Worm (Caenorhabditis elegans) whole organism, late embryonic: ENCODE measurements around the gene Y51B9A.5.
A peak's percentile ranks its signal among the peaks of the same experiment; 100 is the strongest.

Experiments used
- C08G9.2 ChIP-seq: sonication (generic microtip); optimal IDR thresholded peaks from 2 replicates; lab custom pipeline; 2016; ENCODE audit warnings: mild to moderate bottlenecking, missing genetic modification characterization, moderate library complexity, missing compliant biosample characterization
- F13H6.1 ChIP-seq: sonication (generic microtip); optimal IDR thresholded peaks from 2 replicates; lab custom pipeline; 2016; ENCODE audit warnings: missing genetic modification characterization, missing compliant biosample characterization
- K09A11.1 ChIP-seq: sonication (generic microtip); optimal IDR thresholded peaks from 2 replicates; lab custom pipeline; 2017; ENCODE audit warnings: antibody characterized with exemption, mild to moderate bottlenecking, missing genetic modification characterization, missing compliant biosample characterization; ENCODE audit not compliant: insufficient read depth
- T23F11.4 ChIP-seq: fragments of 200-800 bp; sonication (Bioruptor generic); optimal IDR thresholded peaks from 2 replicates; lab custom pipeline; 2018; ENCODE audit warnings: mild to moderate bottlenecking, missing genetic modification characterization, missing compliant biosample characterization
- ahr-1 ChIP-seq: sonication (generic microtip); optimal IDR thresholded peaks from 2 replicates; lab custom pipeline; 2016; ENCODE audit warnings: missing genetic modification characterization, missing compliant biosample characterization
- ama-1 ChIP-seq: fragments of 150-350 bp; optimal IDR thresholded peaks from 2 replicates; lab custom pipeline; 2014
- ceh-14 ChIP-seq: sonication (generic microtip); optimal IDR thresholded peaks from 2 replicates; lab custom pipeline; 2016; ENCODE audit warnings: missing genotype, missing genetic modification characterization, missing compliant biosample characterization
- ceh-18 ChIP-seq: sonication (generic microtip); optimal IDR thresholded peaks from 2 replicates; lab custom pipeline; 2016; ENCODE audit warnings: missing genetic modification characterization, missing compliant biosample characterization
- ceh-2 ChIP-seq: sonication (generic microtip); optimal IDR thresholded peaks from 2 replicates; lab custom pipeline; 2016; ENCODE audit warnings: missing genotype, missing genetic modification characterization, missing compliant biosample characterization
- ceh-22 ChIP-seq: sonication (generic microtip); optimal IDR thresholded peaks from 2 replicates; lab custom pipeline; 2017; ENCODE audit warnings: missing biosample characterization, missing genetic modification characterization
- ceh-31 ChIP-seq: sonication (generic microtip); optimal IDR thresholded peaks from 2 replicates; lab custom pipeline; 2016; ENCODE audit warnings: missing genetic modification characterization, missing compliant biosample characterization
- ceh-45 ChIP-seq: fragments of 200-800 bp; sonication (Bioruptor generic); IDR thresholded peaks from 2 replicates; pipeline ENCODE4 v1.3.6; 2022; ENCODE audit warnings: missing genetic modification reagents, missing genetic modification characterization, missing compliant biosample characterization
- ceh-48 ChIP-seq: sonication (generic microtip); optimal IDR thresholded peaks from 2 replicates; lab custom pipeline; 2016; ENCODE audit warnings: missing genetic modification characterization, inconsistent platforms, missing compliant biosample characterization
- ceh-9 ChIP-seq: sonication (generic microtip); optimal IDR thresholded peaks from 2 replicates; lab custom pipeline; 2016; ENCODE audit warnings: mild to moderate bottlenecking, missing genetic modification characterization, inconsistent platforms, missing compliant biosample characterization
- dmd-4 ChIP-seq: sonication (generic microtip); optimal IDR thresholded peaks from 2 replicates; lab custom pipeline; 2016; ENCODE audit warnings: borderline replicate concordance, missing genetic modification characterization, missing compliant biosample characterization
- dve-1 ChIP-seq: sonication (generic microtip); optimal IDR thresholded peaks from 2 replicates; lab custom pipeline; 2017; ENCODE audit warnings: antibody characterized with exemption, mild to moderate bottlenecking, missing genetic modification characterization, missing compliant biosample characterization
- elt-2 ChIP-seq: sonication (generic microtip); optimal IDR thresholded peaks from 2 replicates; lab custom pipeline; 2016; ENCODE audit warnings: missing genetic modification reagents, missing genetic modification characterization, missing compliant biosample characterization
- ets-4 ChIP-seq: sonication (generic microtip); optimal IDR thresholded peaks from 2 replicates; lab custom pipeline; 2016; ENCODE audit warnings: missing genetic modification characterization, missing compliant biosample characterization
- gmeb-2 ChIP-seq: sonication (generic microtip); optimal IDR thresholded peaks from 2 replicates; lab custom pipeline; 2016; ENCODE audit warnings: missing genetic modification characterization, inconsistent platforms, missing compliant biosample characterization
- hlh-15 ChIP-seq: sonication (generic microtip); optimal IDR thresholded peaks from 2 replicates; lab custom pipeline; 2016; ENCODE audit warnings: missing genetic modification characterization, missing compliant biosample characterization
- hlh-30 ChIP-seq: sonication (generic microtip); optimal IDR thresholded peaks from 2 replicates; lab custom pipeline; 2017; ENCODE audit warnings: antibody characterized with exemption, missing genetic modification characterization, missing compliant biosample characterization; ENCODE audit not compliant: insufficient read depth
- lim-6 ChIP-seq: sonication (generic microtip); optimal IDR thresholded peaks from 2 replicates; lab custom pipeline; 2016; ENCODE audit warnings: missing genetic modification characterization, missing compliant biosample characterization
- lin-11 ChIP-seq: fragments of 200-800 bp; sonication (Bioruptor generic); optimal IDR thresholded peaks from 2 replicates; lab custom pipeline; 2018; ENCODE audit warnings: mild to moderate bottlenecking, missing genetic modification characterization, missing compliant biosample characterization
- nfya-1 ChIP-seq: sonication (generic microtip); optimal IDR thresholded peaks from 2 replicates; lab custom pipeline; 2017; ENCODE audit warnings: missing genetic modification characterization, mild to moderate bottlenecking, missing compliant biosample characterization, antibody characterized with exemption, moderate library complexity
- nhr-11 ChIP-seq: fragments of 150-350 bp; optimal IDR thresholded peaks from 2 replicates; lab custom pipeline; 2014; ENCODE audit warnings: missing biosample characterization, missing genetic modification characterization
- pax-1 ChIP-seq: fragments of 150-350 bp; optimal IDR thresholded peaks from 2 replicates; lab custom pipeline; 2014; ENCODE audit warnings: missing biosample characterization, missing genetic modification characterization
- pha-2 ChIP-seq: sonication (generic microtip); optimal IDR thresholded peaks from 2 replicates; lab custom pipeline; 2017; ENCODE audit warnings: mild to moderate bottlenecking, missing genetic modification characterization, missing compliant biosample characterization
- rnt-1 ChIP-seq: sonication (generic microtip); optimal IDR thresholded peaks from 2 replicates; lab custom pipeline; 2016; ENCODE audit warnings: missing genetic modification characterization, missing compliant biosample characterization
- sox-2 ChIP-seq: fragments of 200-800 bp; sonication (Bioruptor generic); IDR thresholded peaks from 2 replicates; pipeline ENCODE4 v1.3.6; 2022; ENCODE audit warnings: missing genetic modification reagents, missing genetic modification characterization, missing compliant biosample characterization
- tbx-2 ChIP-seq: sonication (generic microtip); optimal IDR thresholded peaks from 2 replicates; lab custom pipeline; 2016; ENCODE audit warnings: missing genetic modification characterization, missing compliant biosample characterization
- tbx-7 ChIP-seq: sonication (generic microtip); optimal IDR thresholded peaks from 2 replicates; lab custom pipeline; 2016; ENCODE audit warnings: missing genotype, missing genetic modification characterization, missing compliant biosample characterization
- ttx-3 ChIP-seq: sonication (generic microtip); optimal IDR thresholded peaks from 2 replicates; lab custom pipeline; 2016; ENCODE audit warnings: missing genetic modification reagents, missing genetic modification characterization, missing compliant biosample characterization
- unc-3 ChIP-seq, 2 experiments: fragments of 200-800 bp in 1 of 2; sonication (Bioruptor generic) in 1 of 2; sonication (generic microtip) in 1 of 2; conservative IDR thresholded peaks in 1 of 2; optimal IDR thresholded peaks in 1 of 2; 2 replicates each; pipeline versions ENCODE4 v1.3.6 to Lab custom; 2016 to 2022; ENCODE audit warnings: missing compliant biosample characterization in 2 of 2, missing genetic modification characterization in 2 of 2, missing genetic modification reagents in 1 of 2
- unc-42 ChIP-seq: sonication (generic microtip); optimal IDR thresholded peaks from 2 replicates; lab custom pipeline; 2016; ENCODE audit warnings: missing genotype, missing genetic modification characterization, missing compliant biosample characterization
- unc-55 ChIP-seq: sonication (generic microtip); optimal IDR thresholded peaks from 2 replicates; lab custom pipeline; 2017; ENCODE audit warnings: missing biosample characterization, missing genetic modification reagents, missing genetic modification characterization
- unc-86 ChIP-seq: sonication (generic microtip); optimal IDR thresholded peaks from 2 replicates; lab custom pipeline; 2016; ENCODE audit warnings: missing genetic modification characterization, missing compliant biosample characterization
- zip-5 ChIP-seq: sonication (generic microtip); optimal IDR thresholded peaks from 2 replicates; lab custom pipeline; 2016; ENCODE audit warnings: missing genetic modification characterization, missing compliant biosample characterization
- ztf-16 ChIP-seq: sonication (generic microtip); optimal IDR thresholded peaks from 2 replicates; lab custom pipeline; 2017; ENCODE audit warnings: missing genetic modification characterization, missing compliant biosample characterization

Gene Y51B9A.5

DNA sequence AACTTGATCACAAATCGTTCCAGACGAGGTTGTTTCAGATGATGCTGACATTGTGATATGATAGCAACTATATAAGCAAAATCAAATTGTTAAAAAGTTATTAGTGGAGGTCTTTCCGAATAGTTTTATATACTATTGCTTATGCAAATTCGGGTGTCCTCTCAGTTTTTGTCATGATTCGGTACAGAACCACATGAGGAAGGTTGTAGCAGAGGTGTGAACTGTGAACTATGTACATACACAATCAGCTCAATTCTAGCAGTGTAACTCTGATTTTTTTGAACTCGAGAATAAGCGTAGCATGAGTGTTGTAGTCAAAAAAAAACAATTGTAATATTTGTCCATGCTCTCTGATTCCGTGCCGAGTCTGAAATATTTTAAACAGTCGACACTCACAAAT is 859 bp upstream of the Y51B9A.5 start, which contains the start of gene Y51B9A.6:
Gene Y51B9A.6, minus strand, starts transcription at position 101 of the 400 bp plus-strand sequence.
- TF ChIP-seq nhr-11 (tag; lab: Kevin White, UChicago) = no peak

- TF ChIP-seq unc-42 (tag; lab: Kevin White, UChicago) = no peak
- TF ChIP-seq unc-55 (GFP tag; lab: Kevin White, UChicago) = no peak
- no peak for TF ChIP-seq dmd-4 (tag; lab: Kevin White, UChicago)
- TF ChIP-seq C08G9.2 (tag; lab: Kevin White, UChicago) = no peak
- no peak for TF ChIP-seq tbx-7 (tag; lab: Kevin White, UChicago)
- no peak for TF ChIP-seq ceh-14 (tag; lab: Kevin White, UChicago)
- TF ChIP-seq hlh-30 = no peak
Observed at ce11 chrII:9407020-9407419, 3.1 kb downstream of the Y51B9A.5 start, which contains the start of gene mpz-6. mpz-6 (minus strand) TSS chrII:9407120.

DNA sequence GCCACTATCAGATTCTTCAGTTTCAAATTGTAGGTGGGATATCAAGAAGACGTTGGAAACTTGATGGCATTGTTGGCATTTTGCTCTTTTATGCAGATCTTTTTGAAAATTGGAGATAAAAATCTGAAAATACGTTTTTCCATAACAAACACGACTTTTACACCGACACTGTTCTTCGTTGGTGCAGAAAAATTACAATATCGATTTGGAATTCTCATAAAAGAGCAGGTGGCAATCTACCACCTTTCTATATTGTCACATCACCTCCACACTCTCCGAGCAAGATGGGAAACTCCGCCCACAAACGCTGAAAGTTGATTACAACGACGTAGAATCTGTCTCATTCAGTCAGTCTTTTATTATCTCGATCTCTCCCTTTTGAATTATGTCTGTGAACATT is 3.5 kb downstream of the Y51B9A.5 start, which contains the start of gene arrd-2:
Gene arrd-2, plus strand, starts transcription at position 301 of the 400 bp plus-strand sequence.
- no peak for TF ChIP-seq gmeb-2 (tag; lab: Kevin White, UChicago)
- TF ChIP-seq ahr-1 (tag; lab: Kevin White, UChicago) = no peak
- TF ChIP-seq K09A11.1 (tag; lab: Kevin White, UChicago) = no peak
- no peak for TF ChIP-seq pha-2
- TF ChIP-seq ceh-2 = no peak

- no peak for TF ChIP-seq ceh-2
- no peak for TF ChIP-seq ztf-16 (tag; lab: Kevin White, UChicago)
Observed at ce11 chrII:9411497-9411896, 7.6 kb downstream of the Y51B9A.5 start, which contains the start of gene M176.9. M176.9 (minus strand) TSS chrII:9411597.

DNA sequence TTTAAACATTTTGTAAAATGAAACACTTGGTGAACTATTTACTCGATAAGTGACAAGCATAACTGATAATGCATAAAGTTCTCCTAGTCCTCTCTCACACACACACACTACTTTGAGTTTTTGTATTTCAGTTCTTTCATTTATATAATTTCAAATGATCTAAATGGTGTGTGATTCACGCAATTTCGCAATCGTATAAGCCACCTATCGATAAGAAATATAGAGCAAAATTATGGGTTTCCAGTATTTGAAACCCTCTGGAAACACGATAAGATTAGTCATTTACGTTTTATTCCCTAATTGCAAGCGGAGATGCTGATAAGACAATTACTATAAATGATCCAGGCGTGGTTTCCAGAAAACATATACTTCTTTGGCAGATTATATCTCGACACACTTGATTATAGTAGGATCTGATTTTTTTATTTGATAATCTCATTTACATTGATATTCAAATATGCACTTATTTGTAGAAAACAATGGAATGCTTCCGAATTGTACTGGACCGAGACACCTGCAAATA is 8.2 kb downstream of the Y51B9A.5 start, which contains the start of gene arrd-3:
Gene arrd-3, plus strand, starts transcription at position 473 of the 523 bp plus-strand sequence.
- TF ChIP-seq ceh-9 (tag; lab: Kevin White, UChicago) (no peak), pax-1 (no peak), ceh-31 (tag; lab: Kevin White, UChicago) (no peak), zip-5 (tag; lab: Kevin White, UChicago) (no peak), ttx-3 (tag; lab: Kevin White, UChicago) (no peak), C08G9.2 (tag; lab: Kevin White, UChicago) (no peak), F13H6.1 (tag; lab: Kevin White, UChicago) (no peak), dve-1 (tag; lab: Kevin White, UChicago) (no peak)

DNA sequence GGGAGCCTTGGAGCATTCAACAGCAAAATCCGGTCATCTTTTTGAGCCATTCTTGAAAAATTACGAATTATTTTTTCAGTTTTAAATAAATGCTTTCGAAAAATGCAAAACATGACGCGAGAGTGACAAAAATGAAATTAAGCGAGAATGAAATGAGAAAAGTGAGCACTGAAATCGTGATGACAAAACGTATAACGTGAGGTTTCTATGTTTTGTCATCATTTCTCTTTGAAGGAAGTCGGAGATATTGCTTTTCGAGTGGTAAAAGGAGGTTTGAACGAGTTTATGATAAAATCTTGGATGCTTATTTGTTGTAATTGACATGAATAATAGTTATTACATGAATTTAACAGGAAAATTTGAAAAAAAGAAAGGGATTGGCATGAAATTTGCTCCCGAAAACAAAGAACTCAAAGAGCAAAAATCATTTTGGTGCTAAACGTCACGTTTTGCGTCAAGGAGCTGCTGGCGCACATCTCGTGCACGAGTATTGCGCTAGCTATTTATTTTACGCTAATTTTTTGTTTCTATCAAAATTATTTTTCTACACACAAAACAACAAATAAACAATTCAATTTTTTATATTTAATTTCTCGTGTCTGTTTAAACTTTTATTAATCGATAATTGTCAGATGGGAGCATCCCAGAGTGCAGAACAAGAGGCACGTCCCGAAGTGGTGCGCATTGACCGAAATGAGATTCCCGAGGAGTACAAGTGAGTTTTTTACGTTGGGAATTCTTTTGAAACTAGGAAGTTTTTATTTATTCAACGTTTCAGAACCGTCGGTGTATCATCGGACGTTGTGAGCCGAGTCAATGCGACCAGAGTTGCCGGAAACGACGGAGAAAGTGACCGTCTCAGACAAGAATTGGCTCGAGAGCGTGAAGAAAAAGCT is 12.7 kb downstream of the Y51B9A.5 start, which contains the start of the genes gss-1 and chch-3:
Gene gss-1, minus strand, starts transcription at position 51 of the 896 bp plus-strand sequence.
Gene chch-3, plus strand, starts transcription at position 633 of the 896 bp plus-strand sequence.
- TF ChIP-seq nhr-11 (tag; lab: Kevin White, UChicago) (no peak), ceh-18 (no peak), elt-2 (peak; percentile 25), rnt-1 (tag; lab: Kevin White, UChicago) (no peak), hlh-15 (tag; lab: Kevin White, UChicago) (no peak), lim-6 (no peak), ceh-14 (tag; lab: Kevin White, UChicago) (peak; percentile 33), ceh-9 (tag; lab: Kevin White, UChicago) (no peak), ceh-2 (peak; percentile 16), tbx-2 (tag; lab: Kevin White, UChicago) (peak; percentile 3), unc-42 (tag; lab: Kevin White, UChicago) (peak; percentile 36), ama-1 (lab: Kevin White, UChicago) (no peak), ceh-48 (tag; lab: Kevin White, UChicago) (no peak), sox-2 (GFP tag; lab: Robert Waterston, UW) (no peak), unc-86 (tag; lab: Kevin White, UChicago) (no peak), lin-11 (tag; lab: Kevin White, UChicago) (no peak), dmd-4 (tag; lab: Kevin White, UChicago) (no peak), ceh-31 (tag; lab: Kevin White, UChicago) (peak; percentile 12), T23F11.4 (GFP tag; lab: Kevin White, UChicago) (no peak), ttx-3 (tag; lab: Kevin White, UChicago) (no peak), unc-3 (GFP tag; conservative IDR thresholded peaks at IDR 0.05; lab: Robert Waterston, UW) (0 out of 2 replicates have a peak, but pooled peaks have one; percentile 14), unc-3 (tag; optimal IDR thresholded peaks at IDR 0.05; lab: Kevin White, UChicago) (no peak), ceh-22 (no peak), nfya-1 (tag; lab: Kevin White, UChicago) (peak; percentile 45), ceh-45 (GFP tag; lab: Robert Waterston, UW) (no peak), ets-4 (tag; lab: Kevin White, UChicago) (no peak)
